Fruit fly (Drosophila melanogaster): Measurements from ENCODE around the gene CG32221.

The CG32221 gene

DNA sequence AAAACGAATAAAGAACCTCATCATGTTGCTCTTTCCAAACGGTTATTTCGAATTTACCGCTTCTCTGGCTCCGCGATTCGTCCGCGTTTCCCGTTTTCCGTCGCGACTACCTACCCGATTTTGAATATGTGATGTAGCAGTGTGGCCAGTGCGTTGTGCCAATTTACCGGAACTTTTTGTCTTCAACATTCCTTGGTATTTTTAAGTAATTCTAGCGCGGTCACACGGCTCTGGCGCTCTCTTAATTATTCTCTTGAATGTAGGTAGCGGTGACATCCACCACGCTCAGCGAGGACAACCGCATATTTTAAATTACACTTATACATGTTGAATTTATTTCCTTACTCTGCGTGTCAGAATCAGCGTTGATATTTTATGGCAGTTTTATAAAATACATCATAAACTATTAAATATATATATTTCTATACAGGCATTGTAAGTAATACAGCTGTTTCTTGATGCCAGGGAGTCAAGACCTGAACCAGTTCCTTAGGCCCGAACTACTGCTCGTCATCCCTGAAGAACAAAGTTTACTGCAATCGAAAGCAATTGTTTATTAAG lies 41.0 kb upstream of the CG32221 start, which contains the start of the genes CG42637, Gyc76C and SREBP (continued):
- TF ChIP-seq CG2712 (tag; optimal IDR thresholded peaks at IDR 0.05) (peak; percentile 49), CG4617 (GFP tag; optimal IDR thresholded peaks at IDR 0.05; ENCODE audit: borderline replicate concordance) (peak; percentile 38), CG34224 (GFP tag; IDR thresholded peaks at IDR 0.05; ENCODE audit: partially characterized antibody) (peak; percentile 55; the same call in 2 of the 3 replicates), stwl (tag; optimal IDR thresholded peaks at IDR 0.05) (peak; percentile 95), Max (GFP tag; optimal IDR thresholded peaks at IDR 0.05) (peak; percentile 29), gro (GFP tag; optimal IDR thresholded peaks at IDR 0.05) (peak; percentile 19), stc (GFP tag; IDR thresholded peaks at IDR 0.05) (peak; percentile 43; the same call in 1 of the 2 replicates), CG11456 (GFP tag; IDR thresholded peaks at IDR 0.05) (0 out of 3 replicates have a peak, but pooled peaks have one; percentile 29), usp (GFP tag; optimal IDR thresholded peaks at IDR 0.05) (no peak), hbn (GFP tag; IDR thresholded peaks at IDR 0.05; ENCODE audit: partially characterized antibody) (0 out of 2 replicates have a peak, but pooled peaks have one; percentile 25), CG10366 (GFP tag; IDR thresholded peaks at IDR 0.05) (peak; percentile 9; the same call in 1 of the 2 replicates), Sry-δ (GFP tag; optimal IDR thresholded peaks at IDR 0.05) (peak; percentile 4), CG8359 (GFP tag; optimal IDR thresholded peaks at IDR 0.05; ENCODE audit: borderline replicate concordance) (peak; percentile 98), pfk (GFP tag; optimal IDR thresholded peaks at IDR 0.05) (peak; percentile 17), zf30C (GFP tag; optimal IDR thresholded peaks at IDR 0.05) (no peak), chm (GFP tag; IDR thresholded peaks at IDR 0.05) (peak; percentile 81), nmo (GFP tag; optimal IDR thresholded peaks at IDR 0.05) (peak; percentile 40), CG17186 (GFP tag; optimal IDR thresholded peaks at IDR 0.05) (peak; percentile 56), Adf1 (GFP tag; IDR thresholded peaks at IDR 0.05) (peak; percentile 25; the same call in 1 of the 2 replicates), CG6813 (GFP tag; optimal IDR thresholded peaks at IDR 0.05) (no peak), sisA (GFP tag; IDR thresholded peaks at IDR 0.05) (no peak), CG34376 (GFP tag; optimal IDR thresholded peaks at IDR 0.05) (peak; percentile 19), pb (GFP tag; optimal IDR thresholded peaks at IDR 0.05) (peak; percentile 13), CG18599 (GFP tag; optimal IDR thresholded peaks at IDR 0.05) (no peak), CG9932 (GFP tag; IDR thresholded peaks at IDR 0.05) (0 out of 2 replicates have a peak, but pooled peaks have one; percentile 4), CG10979 (tag; optimal IDR thresholded peaks at IDR 0.05) (no peak), Ravus (GFP tag; IDR thresholded peaks at IDR 0.05) (no peak), CG4404 (GFP tag; IDR thresholded peaks at IDR 0.05) (no peak), E2f1 (GFP tag; IDR thresholded peaks at IDR 0.05) (peak; percentile 31; the same call in 1 of the 2 replicates), insv (GFP tag; optimal IDR thresholded peaks at IDR 0.05) (peak in 1 of 2 experiments; percentile 21), CG33213 (GFP tag; optimal IDR thresholded peaks at IDR 0.05) (peak; percentile 82), ftz-f1 (GFP tag; optimal IDR thresholded peaks at IDR 0.05) (no peak), Ets65A (GFP tag) (peak; percentile 5), Ets97D (GFP tag; optimal IDR thresholded peaks at IDR 0.05) (peak; percentile 85), CG8281 (tag; optimal IDR thresholded peaks at IDR 0.05) (no peak), Dbx (GFP tag; IDR thresholded peaks at IDR 0.05) (peak; percentile 29; the same call in 1 of the 3 replicates), lbe (GFP tag; optimal IDR thresholded peaks at IDR 0.05) (peak; percentile 47), CG14441 (GFP tag; IDR thresholded peaks at IDR 0.05) (no peak), oc (tag; optimal IDR thresholded peaks at IDR 0.05) (peak; percentile 10), Hr39 (optimal IDR thresholded peaks at IDR 0.05) (no peak), MBD-R2 (GFP tag; IDR thresholded peaks at IDR 0.05) (peak; percentile 44), CG15514 (GFP tag; optimal IDR thresholded peaks at IDR 0.05) (peak; percentile 100), sd (tag; optimal IDR thresholded peaks at IDR 0.05) (peak; percentile 97), inv (GFP tag; IDR thresholded peaks at IDR 0.05; ENCODE audit: partially characterized antibody) (peak; percentile 40; the same call in 1 of the 2 replicates), Sry-β (GFP tag; optimal IDR thresholded peaks at IDR 0.05) (peak; percentile 31), CG3163 (GFP tag; optimal IDR thresholded peaks at IDR 0.05) (peak; percentile 100), CG30020 (tag; optimal IDR thresholded peaks at IDR 0.05) (peak; percentile 42), Deaf1 (tag; optimal IDR thresholded peaks at IDR 0.05) (peak; percentile 34), B-H2 (GFP tag; optimal IDR thresholded peaks at IDR 0.05) (peak; percentile 51)
